Worm (Caenorhabditis elegans) whole organism, mixed stage, embryonic: Measurements from ENCODE around the gene nhr-97.

Experiments used
- M03D4.4 ChIP-seq: sonication (generic microtip); optimal IDR thresholded peaks from 2 replicates; lab custom pipeline; 2017; ENCODE audit warnings: mild to moderate bottlenecking, missing genetic modification characterization, missing compliant biosample characterization
- blmp-1 ChIP-seq: fragments of 150-350 bp; optimal IDR thresholded peaks from 2 replicates; lab custom pipeline; 2014; ENCODE audit warnings: missing biosample characterization, missing genetic modification characterization
- ceh-39 ChIP-seq: fragments of 150-350 bp; optimal IDR thresholded peaks from 2 replicates; lab custom pipeline; 2014; ENCODE audit warnings: missing biosample characterization, missing genetic modification characterization
- ceh-43 ChIP-seq: fragments of 200-800 bp; sonication (Bioruptor generic); optimal IDR thresholded peaks from 2 replicates; lab custom pipeline; 2018; ENCODE audit warnings: mild to moderate bottlenecking, missing genetic modification characterization, moderate library complexity, missing compliant biosample characterization
- ceh-83 ChIP-seq: fragments of 200-800 bp; sonication (Bioruptor generic); optimal IDR thresholded peaks from 2 replicates; lab custom pipeline; 2018; ENCODE audit warnings: mild to moderate bottlenecking, missing genetic modification characterization, missing compliant biosample characterization
- cnd-1 ChIP-seq: fragments of 200-800 bp; sonication (Bioruptor generic); optimal IDR thresholded peaks from 2 replicates; lab custom pipeline; 2018; ENCODE audit warnings: mild to moderate bottlenecking, missing genetic modification characterization, missing compliant biosample characterization
- drap-1 ChIP-seq: fragments of 200-800 bp; sonication (Bioruptor generic); optimal IDR thresholded peaks from 3 replicates; lab custom pipeline; 2018; ENCODE audit warnings: mild to moderate bottlenecking, missing genetic modification characterization, missing compliant biosample characterization
- elt-1 ChIP-seq: sonication (generic microtip); optimal IDR thresholded peaks from 2 replicates; lab custom pipeline; 2017; ENCODE audit warnings: missing genetic modification characterization, mild to moderate bottlenecking, missing compliant biosample characterization, antibody characterized with exemption, moderate library complexity, borderline replicate concordance; ENCODE audit not compliant: insufficient read depth
- elt-3 ChIP-seq: fragments of 150-350 bp; optimal IDR thresholded peaks from 2 replicates; lab custom pipeline; 2014; ENCODE audit warnings: missing biosample characterization, missing genetic modification characterization
- flh-1 ChIP-seq: fragments of 200-800 bp; sonication (Bioruptor generic); optimal IDR thresholded peaks from 2 replicates; lab custom pipeline; 2018; ENCODE audit warnings: mild to moderate bottlenecking, missing genetic modification characterization, moderate library complexity, missing compliant biosample characterization
- ham-2 ChIP-seq: fragments of 200-800 bp; sonication (Bioruptor generic); optimal IDR thresholded peaks from 2 replicates; lab custom pipeline; 2018; ENCODE audit warnings: mild to moderate bottlenecking, missing genetic modification characterization, missing compliant biosample characterization
- hlh-1 ChIP-seq: fragments of 150-350 bp; optimal IDR thresholded peaks from 2 replicates; lab custom pipeline; 2014; ENCODE audit warnings: missing biosample characterization, missing genetic modification reagents, missing genetic modification characterization
- lin-13 ChIP-seq: fragments of 150-350 bp; optimal IDR thresholded peaks from 2 replicates; lab custom pipeline; 2014; ENCODE audit warnings: missing biosample characterization, missing genetic modification characterization
- lsy-2 ChIP-seq: fragments of 150-350 bp; optimal IDR thresholded peaks from 2 replicates; lab custom pipeline; 2014; ENCODE audit warnings: missing biosample characterization, missing genetic modification characterization
- mab-5 ChIP-seq: fragments of 150-350 bp; optimal IDR thresholded peaks from 2 replicates; lab custom pipeline; 2014; ENCODE audit warnings: missing biosample characterization, missing genetic modification characterization
- nhr-12 ChIP-seq: fragments of 150-350 bp; optimal IDR thresholded peaks from 2 replicates; lab custom pipeline; 2014; ENCODE audit warnings: missing biosample characterization, missing genetic modification characterization
- nhr-2 ChIP-seq: fragments of 150-350 bp; optimal IDR thresholded peaks from 2 replicates; lab custom pipeline; 2014; ENCODE audit warnings: missing biosample characterization, missing genetic modification characterization
- nhr-237 ChIP-seq: fragments of 150-350 bp; optimal IDR thresholded peaks from 2 replicates; lab custom pipeline; 2014; ENCODE audit warnings: missing biosample characterization, missing genetic modification characterization
- nhr-28 ChIP-seq: fragments of 150-350 bp; optimal IDR thresholded peaks from 2 replicates; lab custom pipeline; 2014; ENCODE audit warnings: missing biosample characterization, missing genetic modification characterization
- nhr-76 ChIP-seq: sonication (generic microtip); optimal IDR thresholded peaks from 2 replicates; lab custom pipeline; 2017; ENCODE audit warnings: missing biosample characterization, missing genetic modification characterization
- pha-4 ChIP-seq: fragments of 150-350 bp; optimal IDR thresholded peaks from 2 replicates; lab custom pipeline; 2018; ENCODE audit warnings: missing biosample characterization, missing genetic modification reagents, missing genetic modification characterization
- sptf-1 ChIP-seq: sonication (generic microtip); optimal IDR thresholded peaks from 2 replicates; lab custom pipeline; 2017; ENCODE audit warnings: mild to moderate bottlenecking, missing genetic modification characterization, moderate library complexity, missing compliant biosample characterization
- tbx-8 ChIP-seq: fragments of 200-800 bp; sonication (Bioruptor generic); optimal IDR thresholded peaks from 2 replicates; lab custom pipeline; 2018; ENCODE audit warnings: mild to moderate bottlenecking, missing genetic modification characterization, moderate library complexity, missing compliant biosample characterization
- unc-120 ChIP-seq: sonication (generic microtip); optimal IDR thresholded peaks from 2 replicates; lab custom pipeline; 2017; ENCODE audit warnings: missing genetic modification characterization, missing compliant biosample characterization; ENCODE audit not compliant: poor library complexity, severe bottlenecking
- unc-39 ChIP-seq: fragments of 150-350 bp; optimal IDR thresholded peaks from 2 replicates; lab custom pipeline; 2014; ENCODE audit warnings: missing biosample characterization, missing genetic modification characterization
- unc-62 ChIP-seq: fragments of 150-350 bp; optimal IDR thresholded peaks from 2 replicates; lab custom pipeline; 2014; ENCODE audit warnings: missing biosample characterization, missing genetic modification reagents, missing genetic modification characterization
- zip-8 ChIP-seq: fragments of 150-350 bp; optimal IDR thresholded peaks from 2 replicates; lab custom pipeline; 2014; ENCODE audit warnings: missing biosample characterization, missing genetic modification characterization
- ztf-11 ChIP-seq: fragments of 150-350 bp; optimal IDR thresholded peaks from 2 replicates; lab custom pipeline; 2014; ENCODE audit warnings: missing biosample characterization, missing genetic modification characterization

The nhr-97 gene

DNA sequence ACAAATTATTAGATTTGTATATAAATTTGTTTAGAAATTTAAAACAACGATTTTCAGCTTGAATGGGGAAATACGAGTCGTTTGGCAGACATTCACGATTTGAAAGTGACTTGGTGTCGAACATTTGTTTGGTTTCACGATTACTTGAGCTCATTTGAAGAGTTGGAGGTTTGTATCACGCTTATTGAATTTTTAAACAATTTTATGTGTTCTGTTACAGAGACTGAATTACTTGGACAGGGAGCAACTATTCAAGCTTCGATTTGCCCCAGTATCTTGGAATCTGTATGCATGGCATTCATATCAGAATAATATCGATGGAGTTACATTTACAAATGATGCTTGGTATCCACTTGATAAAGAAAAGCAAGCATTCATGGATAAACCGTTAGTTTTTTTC, 30.2 kb upstream of the nhr-97 start:
- TF ChIP-seq nhr-76 (no peak), lin-13 (tag; lab: Kevin White, UChicago) (no peak), drap-1 (GFP tag; lab: Kevin White, UChicago) (no peak)

DNA sequence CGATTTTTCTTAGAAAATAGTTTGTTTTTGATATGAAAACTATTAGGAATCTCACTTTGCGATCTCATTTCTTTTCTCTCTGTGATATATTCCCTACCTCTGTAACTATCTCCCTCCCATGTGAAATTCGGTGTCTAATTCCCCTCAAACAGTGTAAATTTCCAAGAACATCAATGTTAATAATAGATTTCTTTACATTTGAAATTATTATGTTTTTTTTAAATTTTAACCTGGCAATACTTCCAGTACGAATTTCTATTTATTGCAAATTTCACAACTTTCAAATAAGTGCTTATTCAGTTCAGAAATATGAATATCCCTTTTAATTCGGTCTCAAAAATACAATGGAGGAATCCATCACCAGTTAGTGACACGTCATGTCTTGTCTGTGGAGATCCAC, 29.1 kb upstream of the nhr-97 start, which contains the start of gene nhr-100:
Gene nhr-100 (plus strand): TSS at position 301 of the 400 bp plus-strand sequence.
- TF ChIP-seq sptf-1 (tag; lab: Kevin White, UChicago): no peak

DNA sequence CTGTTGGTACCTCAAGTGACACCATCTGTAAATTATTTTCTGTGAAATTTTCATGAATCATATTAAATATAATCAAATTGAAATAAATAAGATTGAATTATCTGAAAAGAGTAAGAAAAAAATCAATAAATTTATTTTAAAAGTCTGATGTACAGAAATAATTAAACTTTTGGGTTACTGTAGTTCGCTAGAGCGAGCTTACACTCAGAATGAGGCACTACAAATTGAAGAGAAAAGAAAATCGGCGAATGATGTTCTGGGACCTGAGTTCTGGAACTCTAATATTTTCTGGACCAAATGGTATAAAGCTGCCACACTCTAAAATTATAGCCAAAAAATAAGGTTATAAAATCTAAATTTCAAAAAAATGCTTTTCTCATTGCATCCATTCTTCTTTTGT, 23.5 kb upstream of the nhr-97 start:
- TF ChIP-seq elt-3 (tag; lab: Kevin White, UChicago) (no peak), nhr-28 (tag; lab: Kevin White, UChicago) (no peak), blmp-1 (tag; lab: Kevin White, UChicago) (no peak), pha-4 (no peak), lsy-2 (tag; lab: Kevin White, UChicago) (no peak), ceh-83 (GFP tag; lab: Kevin White, UChicago) (no peak), tbx-8 (GFP tag; lab: Kevin White, UChicago) (no peak), ztf-11 (tag; lab: Kevin White, UChicago) (no peak), unc-39 (tag; lab: Kevin White, UChicago) (no peak), nhr-12 (no peak), nhr-237 (tag; lab: Kevin White, UChicago) (no peak), elt-1 (tag; lab: Kevin White, UChicago) (no peak), cnd-1 (tag; lab: Kevin White, UChicago) (no peak), flh-1 (GFP tag; lab: Kevin White, UChicago) (no peak), hlh-1 (tag; lab: Kevin White, UChicago) (no peak), ceh-43 (no peak)

DNA sequence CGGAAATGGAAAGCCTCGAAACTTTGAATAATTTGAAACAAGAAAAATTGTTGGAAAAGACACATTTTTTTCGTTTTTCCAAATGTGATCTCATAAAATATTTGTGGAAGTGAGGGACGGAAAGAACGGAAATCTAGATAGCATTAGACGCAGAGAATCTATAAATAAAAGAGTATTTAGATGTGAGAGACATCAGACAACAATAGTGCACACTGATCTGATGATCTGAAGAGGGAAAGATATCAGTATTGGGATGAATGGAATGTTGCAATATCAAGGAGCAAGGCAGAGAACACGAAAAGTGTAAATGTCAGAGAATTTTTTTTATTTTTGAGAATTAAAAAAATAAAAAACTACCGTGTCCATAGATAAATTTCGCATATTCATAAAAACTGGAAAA, 22.6 kb upstream of the nhr-97 start:
- TF ChIP-seq elt-1 (tag; lab: Kevin White, UChicago) (no peak), nhr-76 (no peak), cnd-1 (tag; lab: Kevin White, UChicago) (no peak), unc-120 (tag; lab: Kevin White, UChicago) (peak; percentile 56)

DNA sequence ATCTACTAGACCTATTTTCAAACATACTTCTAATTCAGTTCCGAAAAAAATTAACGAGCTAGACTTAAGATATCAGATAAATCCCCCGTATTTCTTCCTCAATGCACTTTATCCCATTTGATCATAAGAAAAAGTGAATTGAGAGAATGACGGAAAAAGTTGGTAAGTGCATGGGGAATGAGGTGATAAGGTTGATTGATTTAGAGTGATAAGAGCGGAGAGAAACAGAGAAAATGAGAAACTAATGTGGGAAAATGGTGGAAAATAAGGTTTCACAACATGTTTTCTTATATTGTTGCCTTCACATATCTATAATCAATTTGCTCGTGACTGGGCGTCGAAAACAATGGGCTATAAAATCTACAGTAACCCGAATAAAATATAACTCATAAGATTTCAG, 21.7 kb upstream of the nhr-97 start:
- TF ChIP-seq hlh-1 (tag; lab: Kevin White, UChicago) (no peak), ceh-39 (tag; lab: Kevin White, UChicago) (no peak), flh-1 (GFP tag; lab: Kevin White, UChicago) (no peak), sptf-1 (tag; lab: Kevin White, UChicago) (no peak), zip-8 (tag; lab: Kevin White, UChicago) (no peak), elt-3 (tag; lab: Kevin White, UChicago) (no peak), unc-120 (tag; lab: Kevin White, UChicago) (no peak), unc-39 (tag; lab: Kevin White, UChicago) (no peak), ham-2 (GFP tag; lab: Kevin White, UChicago) (no peak), elt-1 (tag; lab: Kevin White, UChicago) (no peak), drap-1 (GFP tag; lab: Kevin White, UChicago) (no peak), lin-13 (tag; lab: Kevin White, UChicago) (no peak), mab-5 (tag; lab: Kevin White, UChicago) (no peak), nhr-12 (no peak), blmp-1 (tag; lab: Kevin White, UChicago) (no peak), M03D4.4 (tag; lab: Kevin White, UChicago) (no peak), pha-4 (no peak)

DNA sequence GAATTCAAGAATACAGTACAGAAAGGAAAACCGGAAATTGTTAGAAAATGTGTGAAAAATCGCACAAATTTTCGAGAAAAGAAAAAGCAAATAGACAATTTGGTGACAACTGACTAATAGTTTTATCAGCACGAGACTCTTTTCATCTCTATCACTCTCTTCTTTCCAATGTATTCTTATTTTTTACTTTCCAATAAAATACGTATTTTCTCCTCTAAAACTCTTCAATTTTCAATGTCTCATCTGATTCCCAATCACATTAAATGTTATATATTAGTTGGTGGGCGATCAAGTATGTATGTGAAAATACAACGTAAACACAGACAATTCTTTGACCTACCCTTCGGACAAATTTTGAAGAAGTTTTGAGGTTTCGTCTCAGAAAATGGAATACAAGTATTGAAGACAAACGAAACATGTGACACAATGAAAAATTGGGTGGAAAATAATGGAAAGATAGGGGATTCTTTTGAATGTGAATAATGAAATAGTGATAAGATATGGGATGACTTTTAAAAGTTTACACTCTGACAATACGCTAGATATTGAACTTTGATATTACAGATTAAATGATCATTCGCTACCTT, 20.1 kb upstream of the nhr-97 start, which contains the start of gene cka-1:
Gene cka-1 (minus strand): TSS at position 418 of the 587 bp plus-strand sequence.
- TF ChIP-seq ztf-11 (tag; lab: Kevin White, UChicago) (no peak), lin-13 (tag; lab: Kevin White, UChicago) (no peak), nhr-2 (tag; lab: Kevin White, UChicago) (no peak), sptf-1 (tag; lab: Kevin White, UChicago) (no peak), unc-62 (no peak), elt-3 (tag; lab: Kevin White, UChicago) (no peak), unc-39 (tag; lab: Kevin White, UChicago) (no peak), elt-1 (tag; lab: Kevin White, UChicago) (no peak), nhr-12 (no peak)
